Fruit fly (Drosophila melanogaster): Measurements from ENCODE around the gene Amacr.
A peak's percentile ranks its signal among the peaks of the same experiment; 100 is the strongest.

Gene Amacr

DNA sequence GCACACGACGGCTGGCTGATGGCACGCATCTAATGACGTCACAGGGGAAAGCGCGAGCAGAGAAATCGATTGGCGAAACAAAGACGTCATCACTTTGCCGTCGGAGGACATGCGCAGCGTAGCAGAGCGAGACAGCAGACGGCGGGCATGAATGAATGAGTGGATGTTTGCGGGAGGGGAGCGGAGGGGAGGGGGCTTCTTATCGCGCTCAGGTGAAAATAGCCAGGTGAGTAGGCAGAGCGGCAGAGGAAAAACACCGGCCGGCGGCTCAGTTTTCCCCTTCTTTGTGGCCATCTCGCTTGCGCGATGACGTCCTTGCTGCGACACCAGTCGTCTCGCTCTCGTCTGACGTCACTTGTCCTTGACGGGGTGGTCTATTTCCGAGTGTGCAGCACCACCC lies 32.1 kb downstream of the Amacr start:
- TF ChIP-seq dmrt93B (GFP tag; optimal IDR thresholded peaks at IDR 0.05), result no peak
- no peak for TF ChIP-seq sage (GFP tag; optimal IDR thresholded peaks at IDR 0.05)
- no peak for TF ChIP-seq jim (GFP tag; optimal IDR thresholded peaks at IDR 0.05)
- TF ChIP-seq fru (GFP tag; optimal IDR thresholded peaks at IDR 0.05), result no peak
- TF ChIP-seq Mio (GFP tag; optimal IDR thresholded peaks at IDR 0.05), result no peak
- no peak for TF ChIP-seq woc (GFP tag; optimal IDR thresholded peaks at IDR 0.05)
- no peak for TF ChIP-seq OdsH (GFP tag; optimal IDR thresholded peaks at IDR 0.05)
- no peak for TF ChIP-seq N (GFP tag; optimal IDR thresholded peaks at IDR 0.05)
- TF ChIP-seq h (GFP tag; optimal IDR thresholded peaks at IDR 0.05), result no peak
- TF ChIP-seq Dfd (GFP tag; optimal IDR thresholded peaks at IDR 0.05), result no peak

DNA sequence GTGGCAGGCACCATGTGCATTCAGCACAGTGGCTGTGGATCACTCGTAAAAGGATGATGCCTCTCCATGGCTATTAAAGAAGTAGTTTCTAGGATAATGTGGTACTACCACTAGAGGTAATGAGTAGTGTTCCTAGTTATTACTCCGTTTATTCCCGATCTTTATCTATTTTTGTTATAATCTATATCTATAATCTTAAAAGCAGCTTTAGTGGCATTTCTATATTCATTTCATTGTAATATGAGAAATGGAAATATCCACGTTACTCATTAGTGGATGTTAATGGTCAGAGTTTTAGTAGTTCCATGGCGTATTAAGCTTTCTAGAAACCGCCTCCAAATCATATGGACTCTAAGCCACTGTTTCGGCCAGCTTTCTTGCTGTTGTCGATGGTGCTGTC lies 35.4 kb downstream of the Amacr start:
- TF ChIP-seq fru (GFP tag; optimal IDR thresholded peaks at IDR 0.05) (no peak), lola (GFP tag; optimal IDR thresholded peaks at IDR 0.05) (no peak), Dfd (GFP tag; optimal IDR thresholded peaks at IDR 0.05) (no peak), Hr83 (GFP tag; optimal IDR thresholded peaks at IDR 0.05; ENCODE audit: poor library complexity, severe bottlenecking) (no peak), Mio (GFP tag; optimal IDR thresholded peaks at IDR 0.05) (no peak), GATAd (GFP tag; optimal IDR thresholded peaks at IDR 0.05) (no peak), CG32264 (GFP tag; optimal IDR thresholded peaks at IDR 0.05) (no peak), foxo (GFP tag; optimal IDR thresholded peaks at IDR 0.05) (no peak), Jra (GFP tag; optimal IDR thresholded peaks at IDR 0.05) (no peak), rgr (GFP tag; optimal IDR thresholded peaks at IDR 0.05) (no peak), dl (GFP tag; optimal IDR thresholded peaks at IDR 0.05; ENCODE audit: insufficient read depth in 1 of 2, partially characterized antibody in 2 of 2) (no peak), Vsx2 (GFP tag; optimal IDR thresholded peaks at IDR 0.05; ENCODE audit: partially characterized antibody) (no peak), jim (GFP tag; optimal IDR thresholded peaks at IDR 0.05) (no peak), dmrt93B (GFP tag; optimal IDR thresholded peaks at IDR 0.05) (no peak)

DNA sequence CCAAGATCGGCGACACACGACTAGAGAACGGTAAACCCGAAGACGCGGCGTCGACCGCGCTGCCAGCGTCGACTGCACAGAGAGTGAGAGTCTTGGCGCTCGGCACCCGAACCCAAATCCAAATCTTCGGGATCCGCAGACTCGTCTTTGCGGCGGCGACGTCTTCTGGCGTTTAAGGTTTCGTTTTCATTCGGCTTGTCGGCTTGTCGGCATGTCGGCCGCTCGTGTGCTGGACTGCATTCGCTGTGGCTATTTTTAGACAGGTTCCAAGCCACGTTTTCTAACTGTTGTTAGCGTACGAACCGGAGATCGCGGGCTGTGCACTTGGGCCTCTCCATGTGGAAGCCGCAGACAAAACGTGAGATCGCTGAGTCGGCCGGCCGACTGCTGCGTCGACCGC lies 36.1 kb downstream of the Amacr start:
- TF ChIP-seq rgr (GFP tag; optimal IDR thresholded peaks at IDR 0.05) (peak; percentile 22), Myc (optimal IDR thresholded peaks at IDR 0.05) (no peak), h (GFP tag; optimal IDR thresholded peaks at IDR 0.05) (peak; percentile 61), CrebA (GFP tag; optimal IDR thresholded peaks at IDR 0.05; ENCODE audit: borderline replicate concordance) (peak; percentile 49), brk (GFP tag; optimal IDR thresholded peaks at IDR 0.05) (peak; percentile 19), Dfd (GFP tag; optimal IDR thresholded peaks at IDR 0.05) (no peak), fru (GFP tag; optimal IDR thresholded peaks at IDR 0.05) (peak; percentile 9), N (GFP tag; optimal IDR thresholded peaks at IDR 0.05) (no peak), br (GFP tag; optimal IDR thresholded peaks at IDR 0.05) (peak; percentile 30), Rel (GFP tag; optimal IDR thresholded peaks at IDR 0.05) (peak; percentile 43), Rel (tag; optimal IDR thresholded peaks at IDR 0.05) (no peak), pan (optimal IDR thresholded peaks at IDR 0.05) (no peak), Vsx2 (GFP tag; optimal IDR thresholded peaks at IDR 0.05; ENCODE audit: partially characterized antibody) (no peak)

DNA sequence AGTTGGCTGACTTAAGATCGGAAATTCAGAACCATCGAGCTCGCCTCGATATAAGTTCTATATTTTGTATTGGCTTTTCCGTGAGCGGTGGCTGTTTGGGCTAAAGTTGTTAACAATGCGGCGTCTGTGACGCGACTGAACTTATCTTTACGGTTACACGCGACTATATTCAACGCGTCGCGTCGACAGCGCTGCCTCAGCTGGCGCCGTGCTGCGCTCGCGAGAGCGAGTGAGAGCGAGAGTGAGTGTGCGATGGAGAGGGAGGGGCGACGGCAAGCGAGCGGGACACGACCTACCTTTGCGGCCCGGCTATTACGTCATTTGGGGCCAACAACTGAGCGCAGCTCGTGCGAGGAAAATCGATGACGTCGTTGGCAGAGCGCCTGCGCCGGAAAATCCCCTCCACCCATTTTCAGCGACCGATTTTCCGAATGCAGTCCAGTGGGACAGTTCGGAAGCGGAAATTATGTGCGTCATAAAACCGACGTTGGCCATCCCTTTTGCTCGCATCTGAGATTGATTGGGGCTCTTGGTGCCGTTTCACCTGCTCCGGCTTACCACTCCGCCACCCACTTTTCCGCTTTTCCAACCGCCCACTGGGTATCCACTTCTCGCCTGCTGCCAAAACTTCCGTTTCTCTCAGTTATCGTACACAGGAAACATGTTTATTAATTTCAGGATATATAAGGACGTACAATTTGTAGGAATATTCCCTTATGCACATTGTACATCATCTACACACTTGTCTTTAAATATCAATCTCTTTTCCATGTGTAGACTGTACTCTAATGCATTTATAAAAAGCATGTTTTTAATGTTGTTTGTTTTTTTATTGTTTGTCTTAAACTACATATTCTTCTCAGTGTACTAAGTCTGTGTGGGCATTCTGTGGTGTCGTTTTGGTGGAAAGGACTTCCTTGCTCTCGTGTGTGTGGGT lies 37.4 kb downstream of the Amacr start, which contains the start of gene Hr38:
Hr38 (minus strand) TSS at position 121 of the 937 bp plus-strand sequence.
- TF ChIP-seq OdsH (GFP tag; optimal IDR thresholded peaks at IDR 0.05), result no peak
- TF ChIP-seq sage (GFP tag; optimal IDR thresholded peaks at IDR 0.05), result no peak
- peak; percentile 1 for TF ChIP-seq sv (GFP tag; optimal IDR thresholded peaks at IDR 0.05)
- no peak for TF ChIP-seq rgr (GFP tag; optimal IDR thresholded peaks at IDR 0.05)
- peak; percentile 36 to 79 for TF ChIP-seq dl (GFP tag; optimal IDR thresholded peaks at IDR 0.05; ENCODE audit: insufficient read depth in 1 of 2, partially characterized antibody in 2 of 2)
- TF ChIP-seq Jra (GFP tag; optimal IDR thresholded peaks at IDR 0.05), result no peak
- TF ChIP-seq br (GFP tag; optimal IDR thresholded peaks at IDR 0.05), result no peak
- TF ChIP-seq usp (GFP tag; optimal IDR thresholded peaks at IDR 0.05), result no peak
- TF ChIP-seq Dif (GFP tag; optimal IDR thresholded peaks at IDR 0.05; ENCODE audit: partially characterized antibody), result peak; percentile 84
- no peak for TF ChIP-seq pan (optimal IDR thresholded peaks at IDR 0.05)
- TF ChIP-seq h (GFP tag; optimal IDR thresholded peaks at IDR 0.05), result peak; percentile 33
- TF ChIP-seq psq (GFP tag; optimal IDR thresholded peaks at IDR 0.05), result no peak

All from whole organism, wandering third instar larva.